Fruit fly (Drosophila melanogaster): ENCODE measurements around the gene Scgdelta.
A peak's percentile ranks its signal among the peaks of the same experiment; 100 is the strongest.

Scgdelta gene

dm6 chrX:1692553-1692952 lies 61.3 kb downstream of the Scgdelta start, which contains the start of gene CG32809 (continued):
- TF ChIP-seq CG13287 (GFP tag; IDR thresholded peaks at IDR 0.05; ENCODE audit: partially characterized antibody): peak; percentile 17; the same call in 1 of the 2 replicates
- TF ChIP-seq zfh1 (GFP tag; IDR thresholded peaks at IDR 0.05): no peak
- peak; percentile 65 for TF ChIP-seq CG2116 (GFP tag; optimal IDR thresholded peaks at IDR 0.05)
- peak; percentile 45 for TF ChIP-seq Dp (GFP tag; optimal IDR thresholded peaks at IDR 0.05)
- TF ChIP-seq bbx (GFP tag; IDR thresholded peaks at IDR 0.05; ENCODE audit: partially characterized antibody): peak; percentile 43; the same call in 1 of the 2 replicates
- TF ChIP-seq CG7963 (GFP tag; IDR thresholded peaks at IDR 0.05; ENCODE audit: partially characterized antibody): 0 out of 3 replicates have a peak, but pooled peaks have one; percentile 26
- peak; percentile 18 for TF ChIP-seq BEAF-32 (GFP tag; optimal IDR thresholded peaks at IDR 0.05)
- no peak for TF ChIP-seq C15 (GFP tag; IDR thresholded peaks at IDR 0.05)
- peak; percentile 65 for TF ChIP-seq Dref (GFP tag; IDR thresholded peaks at IDR 0.05)
- TF ChIP-seq ssp (GFP tag; IDR thresholded peaks at IDR 0.05): no peak
- peak; percentile 98 for TF ChIP-seq ewg (GFP tag; optimal IDR thresholded peaks at IDR 0.05)
- no peak for TF ChIP-seq sug (tag; optimal IDR thresholded peaks at IDR 0.05)
- no peak for TF ChIP-seq Atf6 (GFP tag; IDR thresholded peaks at IDR 0.05)
- TF ChIP-seq CG11560 (tag; IDR thresholded peaks at IDR 0.05): peak; percentile 96
- TF ChIP-seq Ets97D (GFP tag; optimal IDR thresholded peaks at IDR 0.05): peak; percentile 8
- peak; percentile 37 for TF ChIP-seq Ets65A (GFP tag)
- no peak for TF ChIP-seq sc (optimal IDR thresholded peaks at IDR 0.05)
- no peak for TF ChIP-seq sc (GFP tag; optimal IDR thresholded peaks at IDR 0.05)
- 0 out of 2 replicates have a peak, but pooled peaks have one; percentile 13 for TF ChIP-seq CG42726 (GFP tag; IDR thresholded peaks at IDR 0.05; ENCODE audit: partially characterized antibody)
- TF ChIP-seq Med (GFP tag): peak; percentile 73
- TF ChIP-seq Dbx (GFP tag; IDR thresholded peaks at IDR 0.05): no peak
- no peak for TF ChIP-seq Oli (tag; optimal IDR thresholded peaks at IDR 0.05)
- peak; percentile 96 for TF ChIP-seq nerfin-1 (tag; optimal IDR thresholded peaks at IDR 0.05)
- peak; percentile 46 for TF ChIP-seq sens (GFP tag)

- TF ChIP-seq CG1647 (GFP tag; optimal IDR thresholded peaks at IDR 0.05) (no peak), sna (GFP tag; IDR thresholded peaks at IDR 0.05; ENCODE audit: partially characterized antibody) (no peak), ewg (GFP tag; optimal IDR thresholded peaks at IDR 0.05) (peak; percentile 45), CG15514 (GFP tag; optimal IDR thresholded peaks at IDR 0.05) (peak; percentile 95)
These were observed 62.4 kb downstream of the Scgdelta start for dm6 chrX:1691475-1691874.

DNA sequence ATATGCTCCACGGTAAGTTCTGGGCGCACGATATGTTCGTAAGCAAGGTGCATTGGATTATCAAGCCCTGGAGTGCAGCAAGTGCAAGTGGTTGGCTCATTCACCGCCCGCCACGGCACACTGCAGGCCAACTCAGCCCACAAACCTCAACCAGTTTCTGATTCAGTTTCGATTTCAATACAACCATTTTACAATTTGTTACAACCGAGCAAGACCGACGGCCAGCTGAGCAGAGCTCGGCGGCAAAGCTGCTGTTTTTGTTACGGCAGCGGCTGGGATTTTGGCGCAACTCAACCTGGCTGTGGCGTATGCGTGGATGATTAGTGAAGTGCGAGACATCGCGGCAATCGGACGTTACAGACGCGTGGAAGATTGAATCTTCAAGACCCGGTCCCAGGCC lies 67.6 kb downstream of the Scgdelta start, which contains the start of gene b6:
Gene b6 (plus strand): TSS at position 320 of the 400 bp plus-strand sequence.
- TF ChIP-seq tup (GFP tag; optimal IDR thresholded peaks at IDR 0.05) (no peak), esg (GFP tag; conservative IDR thresholded peaks at IDR 0.05) (no peak), jumu (GFP tag; optimal IDR thresholded peaks at IDR 0.05) (no peak), CG5180 (GFP tag; optimal IDR thresholded peaks at IDR 0.05) (peak; percentile 88), shn (GFP tag; optimal IDR thresholded peaks at IDR 0.05) (no peak), Blimp-1 (GFP tag; optimal IDR thresholded peaks at IDR 0.05) (peak; percentile 57)

All from whole organism, embryonic.